Worm (Caenorhabditis elegans): ENCODE results near the gene glo-3.

DNA sequence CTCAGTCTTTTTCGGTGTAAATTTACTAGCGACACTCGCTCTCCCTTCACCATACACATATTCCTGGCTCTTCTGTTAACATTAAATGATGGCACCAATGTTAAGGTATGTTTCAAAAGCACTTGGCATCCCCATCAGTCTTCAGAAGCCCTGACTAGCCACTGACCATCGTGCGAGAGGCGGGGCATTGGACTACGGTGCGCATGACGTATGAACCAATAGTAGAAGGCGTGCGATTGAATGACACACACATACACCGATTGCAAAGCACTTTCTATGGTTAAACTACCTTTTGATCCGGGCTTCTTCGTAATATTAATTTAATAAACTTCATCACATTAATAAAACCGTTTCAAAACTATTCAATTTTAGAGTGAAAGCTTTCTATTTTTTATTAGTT lies 28.3 kb upstream of the glo-3 start:
- TF ChIP-seq unc-62 (GFP tag; optimal IDR thresholded peaks at IDR 0.05) (no peak), nhr-237 (tag; optimal IDR thresholded peaks at IDR 0.05) (no peak), nhr-77 (tag; optimal IDR thresholded peaks at IDR 0.05) (no peak), nhr-11 (tag; optimal IDR thresholded peaks at IDR 0.05) (no peak), ztf-4 (tag; optimal IDR thresholded peaks at IDR 0.05) (no peak)
